Fruit fly (Drosophila melanogaster) whole organism, embryonic: ENCODE data around the gene CG8814.

Experiments
- Asciz ChIP-seq: fragments of 200-800 bp; sonication (Bioruptor generic); optimal IDR thresholded peaks from 2 replicates; lab custom pipeline; 2017; ENCODE audit warnings: missing biosample characterization, mild to moderate bottlenecking, missing genetic modification characterization, missing genetic modification reagents
- Atf6 ChIP-seq: fragments of 200-800 bp; sonication (Bioruptor generic); IDR thresholded peaks from 2 replicates; pipeline ENCODE4 v1.3.6; 2022; ENCODE audit warnings: missing biosample characterization, missing genetic modification characterization
- B-H1 ChIP-seq: fragments of 200-800 bp; sonication (Bioruptor generic); IDR thresholded peaks from 3 replicates; pipeline ENCODE4 v1.3.6; 2022; ENCODE audit warnings: missing biosample characterization, missing genetic modification characterization
- BtbVII ChIP-seq: fragments of 200-800 bp; sonication (Bioruptor generic); optimal IDR thresholded peaks from 3 replicates; lab custom pipeline; 2017; ENCODE audit warnings: missing biosample characterization, mild to moderate bottlenecking, missing genetic modification characterization
- CG10267 ChIP-seq: fragments of 200-800 bp; sonication (Bioruptor generic); optimal IDR thresholded peaks from 2 replicates; lab custom pipeline; 2018; ENCODE audit warnings: missing biosample characterization, mild to moderate bottlenecking, missing genetic modification characterization, moderate library complexity
- CG10959 ChIP-seq: fragments of 200-800 bp; sonication (Bioruptor generic); IDR thresholded peaks from 2 replicates; pipeline ENCODE4 v1.3.6; 2022; ENCODE audit warnings: missing biosample characterization, missing genetic modification characterization
- CG11085 ChIP-seq: fragments of 200-800 bp; sonication (Bioruptor generic); IDR thresholded peaks from 2 replicates; pipeline ENCODE4 v1.3.6; 2022; ENCODE audit warnings: missing biosample characterization, missing genetic modification characterization
- CG11560 ChIP-seq: fragments of 200-800 bp; sonication (Bioruptor generic); IDR thresholded peaks from 3 replicates; pipeline ENCODE4 v1.3.6; 2022; ENCODE audit warnings: missing biosample characterization, missing genetic modification characterization
- CG12071 ChIP-seq: fragments of 200-800 bp; sonication (Bioruptor generic); optimal IDR thresholded peaks from 3 replicates; lab custom pipeline; 2018; ENCODE audit warnings: missing biosample characterization, mild to moderate bottlenecking, missing genetic modification characterization
- CG12155 ChIP-seq: fragments of 200-800 bp; sonication (Bioruptor generic); optimal IDR thresholded peaks from 3 replicates; lab custom pipeline; 2016; ENCODE audit warnings: missing biosample characterization, missing genetic modification characterization
- CG13296 ChIP-seq: fragments of 200-800 bp; sonication (Bioruptor generic); optimal IDR thresholded peaks from 3 replicates; lab custom pipeline; 2018; ENCODE audit warnings: missing biosample characterization, mild to moderate bottlenecking, missing genetic modification characterization
- CG16779 ChIP-seq: fragments of 200-800 bp; sonication (Bioruptor generic); IDR thresholded peaks from 2 replicates; pipeline ENCODE4 v1.3.6; 2022; ENCODE audit warnings: missing biosample characterization, missing genetic modification characterization
- CG17186 ChIP-seq: fragments of 200-800 bp; sonication (Bioruptor generic); optimal IDR thresholded peaks from 3 replicates; lab custom pipeline; 2017; ENCODE audit warnings: missing biosample characterization, missing genetic modification reagents, missing genetic modification characterization
- CG17361 ChIP-seq: fragments of 200-800 bp; sonication (Bioruptor generic); IDR thresholded peaks from 3 replicates; pipeline ENCODE4 v1.3.6; 2022; ENCODE audit warnings: missing biosample characterization, missing genetic modification characterization
- CG17829 ChIP-seq: fragments of 200-800 bp; optimal IDR thresholded peaks from 2 replicates; lab custom pipeline; 2019; ENCODE audit warnings: missing biosample characterization, mild to moderate bottlenecking, missing genetic modification characterization, moderate library complexity
- CG18011 ChIP-seq: fragments of 200-800 bp; sonication (Bioruptor generic); optimal IDR thresholded peaks from 2 replicates; lab custom pipeline; 2017; ENCODE audit warnings: missing biosample characterization, missing genetic modification characterization, mild to moderate bottlenecking, moderate library complexity, missing genotype
- CG2202 ChIP-seq: fragments of 200-800 bp; sonication (Bioruptor generic); optimal IDR thresholded peaks from 2 replicates; lab custom pipeline; 2018; ENCODE audit warnings: missing biosample characterization, mild to moderate bottlenecking, missing genetic modification characterization
- CG33213 ChIP-seq: fragments of 200-800 bp; sonication (Bioruptor generic); optimal IDR thresholded peaks from 3 replicates; lab custom pipeline; 2016; ENCODE audit warnings: missing biosample characterization, missing genetic modification characterization
- CG34224 ChIP-seq: fragments of 200-800 bp; sonication (Bioruptor generic); IDR thresholded peaks from 3 replicates; pipeline ENCODE4 v1.3.6; 2022; ENCODE audit warnings: missing biosample characterization, missing genetic modification characterization; ENCODE audit not compliant: partially characterized antibody
- CG34422 ChIP-seq: fragments of 200-800 bp; sonication (Bioruptor generic); IDR thresholded peaks from 3 replicates; pipeline ENCODE4 v1.3.6; 2022; ENCODE audit warnings: missing biosample characterization, missing genetic modification characterization
- CG6654 ChIP-seq: fragments of 200-800 bp; sonication (Bioruptor generic); optimal IDR thresholded peaks from 2 replicates; lab custom pipeline; 2017; ENCODE audit warnings: missing biosample characterization, mild to moderate bottlenecking, missing genetic modification characterization
- CG6854 ChIP-seq: fragments of 200-800 bp; sonication (Bioruptor generic); optimal IDR thresholded peaks from 3 replicates; lab custom pipeline; 2017; ENCODE audit warnings: missing biosample characterization, mild to moderate bottlenecking, missing genetic modification characterization
- Hr78 ChIP-seq, 2 experiments: fragments of 200-800 bp in 1 of 2; fragments of >200 bp in 1 of 2; sonication (Bioruptor generic) in 1 of 2; optimal IDR thresholded peaks; 2 replicates each; lab custom pipeline; 2017 to 2019; ENCODE audit warnings: missing biosample characterization in 2 of 2, missing genetic modification characterization in 2 of 2, mild to moderate bottlenecking in 1 of 2, moderate library complexity in 1 of 2
- Myb ChIP-seq: fragments of 200-800 bp; sonication (Bioruptor generic); optimal IDR thresholded peaks from 2 replicates; lab custom pipeline; 2016; ENCODE audit warnings: missing biosample characterization, missing genetic modification characterization
- NC2β ChIP-seq: fragments of 200-800 bp; sonication (Bioruptor generic); optimal IDR thresholded peaks from 2 replicates; lab custom pipeline; 2016; ENCODE audit warnings: missing biosample characterization, missing genetic modification characterization
- Neu2 ChIP-seq: fragments of 200-800 bp; sonication (Bioruptor generic); optimal IDR thresholded peaks from 3 replicates; lab custom pipeline; 2016; ENCODE audit warnings: missing biosample characterization, missing genetic modification characterization, borderline replicate concordance
- Nf-YB ChIP-seq: fragments of 200-800 bp; sonication (Bioruptor generic); optimal IDR thresholded peaks from 3 replicates; lab custom pipeline; 2019; ENCODE audit warnings: missing biosample characterization, mild to moderate bottlenecking, missing genetic modification characterization, moderate library complexity
- Trl ChIP-seq, 3 experiments: fragments of >200 bp in 2 of 3; fragments of 200-800 bp in 1 of 3; sonication (Bioruptor generic) in 1 of 3; optimal IDR thresholded peaks; 2 replicates in 1 of 3; 3 replicates in 2 of 3; lab custom pipeline; 2016 to 2017; ENCODE audit warnings: missing biosample characterization in 1 of 3, missing genetic modification characterization in 1 of 3
- corto ChIP-seq: fragments of 200-800 bp; sonication (Bioruptor generic); optimal IDR thresholded peaks from 2 replicates; lab custom pipeline; 2016; ENCODE audit warnings: missing biosample characterization, mild to moderate bottlenecking, missing genetic modification characterization, moderate library complexity
- dysf ChIP-seq: fragments of 200-800 bp; sonication (Bioruptor generic); IDR thresholded peaks from 3 replicates; pipeline ENCODE4 v1.3.6; 2022; ENCODE audit warnings: missing biosample characterization, missing genetic modification characterization
- eve ChIP-seq, 2 experiments: fragments of >200 bp; optimal IDR thresholded peaks; 2 replicates each; lab custom pipeline; 2017; ENCODE audit warnings: missing biosample characterization in 2 of 2, missing genetic modification characterization in 2 of 2
- eyg ChIP-seq: fragments of 200-800 bp; sonication (Bioruptor generic); optimal IDR thresholded peaks from 3 replicates; lab custom pipeline; 2016; ENCODE audit warnings: missing biosample characterization, missing genetic modification characterization
- fru ChIP-seq: fragments of >200 bp; optimal IDR thresholded peaks from 2 replicates; lab custom pipeline; 2017
- gsb ChIP-seq: fragments of 200-800 bp; sonication (Bioruptor generic); IDR thresholded peaks from 2 replicates; pipeline ENCODE4 v1.3.6; 2022; ENCODE audit warnings: missing biosample characterization, missing genetic modification characterization
- hth ChIP-seq: fragments of >200 bp; optimal IDR thresholded peaks from 2 replicates; lab custom pipeline; 2017; ENCODE audit warnings: inconsistent platforms
- ind ChIP-seq: fragments of 200-800 bp; sonication (Bioruptor generic); optimal IDR thresholded peaks from 3 replicates; lab custom pipeline; 2016; ENCODE audit warnings: missing biosample characterization, missing genetic modification characterization
- kay ChIP-seq: fragments of 200-800 bp; sonication (Bioruptor generic); optimal IDR thresholded peaks from 2 replicates; lab custom pipeline; 2016; ENCODE audit warnings: missing biosample characterization, missing genetic modification characterization
- lov ChIP-seq, 2 experiments: fragments of 200-800 bp in 1 of 2; fragments of >200 bp in 1 of 2; sonication (Bioruptor generic) in 1 of 2; IDR thresholded peaks in 1 of 2; optimal IDR thresholded peaks in 1 of 2; 2 replicates in 1 of 2; 3 replicates in 1 of 2; pipeline versions ENCODE4 v1.3.6 to Lab custom; 2017 to 2022; ENCODE audit warnings: missing biosample characterization in 1 of 2, missing genetic modification characterization in 1 of 2
- mam ChIP-seq: fragments of 200-800 bp; sonication (Bioruptor generic); optimal IDR thresholded peaks from 3 replicates; lab custom pipeline; 2016; ENCODE audit warnings: missing biosample characterization, missing genetic modification characterization
- nerfin-2 ChIP-seq: fragments of 200-800 bp; sonication (Bioruptor generic); IDR thresholded peaks from 2 replicates; pipeline ENCODE4 v1.3.6; 2022; ENCODE audit warnings: missing biosample characterization, missing genetic modification characterization; ENCODE audit not compliant: partially characterized antibody
- pita ChIP-seq: fragments of 200-800 bp; sonication (Bioruptor generic); optimal IDR thresholded peaks from 2 replicates; lab custom pipeline; 2017; ENCODE audit warnings: missing biosample characterization, mild to moderate bottlenecking, missing genetic modification characterization
- pros ChIP-seq: fragments of 200-800 bp; sonication (Bioruptor generic); optimal IDR thresholded peaks from 3 replicates; lab custom pipeline; 2019; ENCODE audit warnings: missing biosample characterization, mild to moderate bottlenecking, missing genetic modification characterization, moderate library complexity
- repo ChIP-seq: fragments of 200-800 bp; sonication (Bioruptor generic); optimal IDR thresholded peaks from 2 replicates; lab custom pipeline; 2016; ENCODE audit warnings: missing biosample characterization, missing genetic modification characterization
- ro ChIP-seq: fragments of 200-800 bp; sonication (Bioruptor generic); IDR thresholded peaks from 2 replicates; pipeline ENCODE4 v1.3.6; 2022; ENCODE audit warnings: missing biosample characterization, missing genetic modification characterization
- schlank ChIP-seq: fragments of 200-800 bp; sonication (Bioruptor generic); optimal IDR thresholded peaks from 2 replicates; lab custom pipeline; 2018; ENCODE audit warnings: missing biosample characterization, mild to moderate bottlenecking, missing genetic modification characterization
- unpg ChIP-seq: fragments of 200-800 bp; sonication (Bioruptor generic); optimal IDR thresholded peaks from 3 replicates; lab custom pipeline; 2018; ENCODE audit warnings: missing biosample characterization, mild to moderate bottlenecking, missing genetic modification characterization, moderate library complexity
- wek ChIP-seq: fragments of 200-800 bp; sonication (Bioruptor generic); optimal IDR thresholded peaks from 3 replicates; lab custom pipeline; 2018; ENCODE audit warnings: missing biosample characterization, mild to moderate bottlenecking, missing genetic modification characterization, moderate library complexity
- z ChIP-seq: fragments of 200-800 bp; sonication (Bioruptor generic); IDR thresholded peaks from 3 replicates; pipeline ENCODE4 v1.3.6; 2022; ENCODE audit warnings: missing biosample characterization, missing genetic modification characterization

CG8814 gene

dm6 chr2L:2884683-2885502 lies 10.2 kb downstream of the CG8814 start (continued):
- TF ChIP-seq CG18011 (GFP tag; lab: Kevin White, UChicago) (no peak), CG16779 (no peak; the same call in 1 of the 2 replicates), Myb (GFP tag; lab: Kevin White, UChicago) (peak; percentile 50), B-H1 (GFP tag; lab: Robert Waterston, UW) (no peak; the same call in 2 of the 3 replicates), Neu2 (GFP tag; lab: Kevin White, UChicago) (no peak), CG13296 (GFP tag; lab: Kevin White, UChicago) (peak; percentile 57), lov (optimal IDR thresholded peaks at IDR 0.05; lab: Kevin White, UChicago) (no peak), lov (GFP tag; IDR thresholded peaks at IDR 0.05; lab: Robert Waterston, UW) (0 out of 3 replicates have a peak, but pooled peaks have one; percentile 59), CG10267 (tag; lab: Kevin White, UChicago) (no peak), Asciz (GFP tag; lab: Kevin White, UChicago) (no peak), kay (GFP tag; lab: Kevin White, UChicago) (no peak), repo (peak; percentile 47), CG34422 (peak; percentile 89; the same call in 2 of the 3 replicates), z (0 out of 3 replicates have a peak, but pooled peaks have one; percentile 25), nerfin-2 (GFP tag; lab: Robert Waterston, UW) (no peak), schlank (tag; lab: Kevin White, UChicago) (no peak), mam (GFP tag; lab: Kevin White, UChicago) (peak; percentile 30), pita (GFP tag; lab: Kevin White, UChicago) (no peak), CG6654 (GFP tag; lab: Kevin White, UChicago) (no peak), eyg (GFP tag; lab: Kevin White, UChicago) (no peak), hth (no peak), eve (GFP tag; optimal IDR thresholded peaks at IDR 0.05; lab: Kevin White, UChicago) (no peak), CG11560 (no peak), pros (peak; percentile 21), wek (GFP tag; lab: Kevin White, UChicago) (peak; percentile 3), ind (no peak), corto (no peak), CG2202 (tag; lab: Kevin White, UChicago) (peak; percentile 14), dysf (GFP tag; lab: Robert Waterston, UW) (peak; percentile 50; the same call in 1 of the 3 replicates), CG33213 (GFP tag; lab: Kevin White, UChicago) (peak; percentile 58), Atf6 (peak; percentile 31), NC2β (GFP tag; lab: Kevin White, UChicago) (no peak), CG34224 (GFP tag; lab: Robert Waterston, UW) (peak; percentile 51), CG12155 (no peak), fru (lab: Kevin White, UChicago) (no peak), CG17186 (peak; percentile 84), CG6854 (GFP tag; lab: Kevin White, UChicago) (peak; percentile 54), BtbVII (GFP tag; lab: Kevin White, UChicago) (no peak), unpg (GFP tag; lab: Kevin White, UChicago) (no peak), gsb (GFP tag; lab: Robert Waterston, UW) (0 out of 2 replicates have a peak, but pooled peaks have one; percentile 45), Trl (optimal IDR thresholded peaks at IDR 0.05; lab: Kevin White, UChicago) (peak in 1 of 2 experiments; percentile 50), Trl (GFP tag; optimal IDR thresholded peaks at IDR 0.05; lab: Kevin White, UChicago) (peak; percentile 11), CG10959 (GFP tag; lab: Robert Waterston, UW) (peak; percentile 42), CG12071 (GFP tag; lab: Kevin White, UChicago) (peak; percentile 65), ro (GFP tag; lab: Robert Waterston, UW) (no peak), CG11085 (GFP tag; lab: Robert Waterston, UW) (peak; percentile 48; the same call in 1 of the 2 replicates), CG17829 (peak; percentile 40), CG17361 (GFP tag; lab: Robert Waterston, UW) (peak; percentile 72; the same call in 1 of the 3 replicates), Nf-YB (GFP tag; lab: Kevin White, UChicago) (no peak), Hr78 (GFP tag; optimal IDR thresholded peaks at IDR 0.05; lab: Kevin White, UChicago) (peak in 1 of 2 experiments; percentile 98)
